Worm (Caenorhabditis elegans) whole organism, early embryonic: Measurements from ENCODE around the gene cyp-14A3.
A peak's percentile ranks its signal among the peaks of the same experiment; 100 is the strongest.

ENCODE experiments used
- B0310.2 ChIP-seq: sonication (generic microtip); optimal IDR thresholded peaks from 2 replicates; lab custom pipeline; 2016; ENCODE audit warnings: mild to moderate bottlenecking, missing genetic modification characterization, missing compliant biosample characterization
- F13C5.2 ChIP-seq: sonication (generic microtip); optimal IDR thresholded peaks from 2 replicates; lab custom pipeline; 2017; ENCODE audit warnings: mild to moderate bottlenecking, missing genetic modification characterization, inconsistent platforms, missing compliant biosample characterization
- aly-1 ChIP-seq: sonication (generic microtip); optimal IDR thresholded peaks from 2 replicates; lab custom pipeline; 2016; ENCODE audit warnings: missing genetic modification characterization, missing compliant biosample characterization
- ama-1 ChIP-seq: fragments of 150-350 bp; optimal IDR thresholded peaks from 2 replicates; lab custom pipeline; 2014
- ceh-13 ChIP-seq: fragments of 200-800 bp; sonication (Bioruptor generic); optimal IDR thresholded peaks from 2 replicates; lab custom pipeline; 2018; ENCODE audit warnings: mild to moderate bottlenecking, missing genetic modification characterization, missing compliant biosample characterization
- ceh-36 ChIP-seq: sonication (generic microtip); optimal IDR thresholded peaks from 2 replicates; lab custom pipeline; 2016; ENCODE audit warnings: missing genetic modification characterization, inconsistent platforms, missing compliant biosample characterization
- ets-7 ChIP-seq: sonication (generic microtip); optimal IDR thresholded peaks from 2 replicates; lab custom pipeline; 2016; ENCODE audit warnings: missing genotype, missing genetic modification characterization, missing compliant biosample characterization
- flt-1 ChIP-seq: fragments of 200-800 bp; sonication (Bioruptor generic); IDR thresholded peaks from 2 replicates; pipeline ENCODE4 v1.3.6; 2022; ENCODE audit warnings: missing genetic modification characterization, missing compliant biosample characterization
- hmbx-1 ChIP-seq: sonication (generic microtip); optimal IDR thresholded peaks from 2 replicates; lab custom pipeline; 2016; ENCODE audit warnings: mild to moderate bottlenecking, missing genetic modification characterization, missing compliant biosample characterization
- hmg-4 ChIP-seq: fragments of 200-800 bp; sonication (Bioruptor generic); optimal IDR thresholded peaks from 2 replicates; lab custom pipeline; 2018; ENCODE audit warnings: mild to moderate bottlenecking, missing genetic modification characterization, missing compliant biosample characterization
- hnd-1 ChIP-seq: sonication (generic microtip); optimal IDR thresholded peaks from 2 replicates; lab custom pipeline; 2016; ENCODE audit warnings: missing genetic modification characterization, missing compliant biosample characterization
- pes-1 ChIP-seq: fragments of 200-800 bp; sonication (Bioruptor generic); IDR thresholded peaks from 2 replicates; pipeline ENCODE4 v1.3.6; 2022; ENCODE audit warnings: missing genetic modification reagents, missing genetic modification characterization, missing compliant biosample characterization
- scrt-1 ChIP-seq: fragments of 200-800 bp; sonication (Bioruptor generic); IDR thresholded peaks from 2 replicates; pipeline ENCODE4 v1.3.6; 2022; ENCODE audit warnings: missing genetic modification characterization, missing compliant biosample characterization
- sea-1 ChIP-seq: fragments of 200-800 bp; sonication (Bioruptor generic); conservative IDR thresholded peaks from 2 replicates; pipeline ENCODE4 v1.3.6; 2022; ENCODE audit warnings: missing genetic modification characterization, missing compliant biosample characterization
- tbx-11 ChIP-seq: fragments of 200-800 bp; sonication (Bioruptor generic); IDR thresholded peaks from 2 replicates; pipeline ENCODE4 v1.3.6; 2022; ENCODE audit warnings: missing genetic modification characterization, missing compliant biosample characterization
- tbx-37 ChIP-seq: fragments of 200-800 bp; sonication (Bioruptor generic); conservative IDR thresholded peaks from 2 replicates; pipeline ENCODE4 v1.3.6; 2022; ENCODE audit warnings: missing genetic modification reagents, missing genetic modification characterization, missing compliant biosample characterization
- tra-4 ChIP-seq: sonication (generic microtip); optimal IDR thresholded peaks from 2 replicates; lab custom pipeline; 2017; ENCODE audit warnings: missing genetic modification characterization, missing compliant biosample characterization

Gene cyp-14A3

ce11 chrX:13261037-13261592, 12.9 kb downstream of the cyp-14A3 start:
- 0 out of 2 replicates have a peak, but pooled peaks have one; percentile 8 for TF ChIP-seq pes-1 (GFP tag; lab: Robert Waterston, UW)

- no peak for TF ChIP-seq ets-7 (tag; lab: Kevin White, UChicago)
- no peak for TF ChIP-seq ceh-36 (tag; lab: Kevin White, UChicago)
- no peak for TF ChIP-seq tra-4
- TF ChIP-seq tbx-37, result no peak
- no peak for TF ChIP-seq F13C5.2 (tag; lab: Kevin White, UChicago)
- TF ChIP-seq aly-1 (tag; lab: Kevin White, UChicago), result no peak
- no peak for TF ChIP-seq sea-1 (GFP tag; lab: Robert Waterston, UW)
- no peak for TF ChIP-seq hnd-1 (tag; lab: Kevin White, UChicago)
- TF ChIP-seq B0310.2 (tag; lab: Kevin White, UChicago), result no peak
- TF ChIP-seq flt-1, result no peak
- no peak for TF ChIP-seq tbx-11
- TF ChIP-seq scrt-1 (GFP tag; lab: Robert Waterston, UW), result no peak
- no peak for TF ChIP-seq hmbx-1
- TF ChIP-seq pes-1 (GFP tag; lab: Robert Waterston, UW), result no peak
- TF ChIP-seq ama-1 (lab: Kevin White, UChicago), result no peak
- TF ChIP-seq hmg-4 (GFP tag; lab: Kevin White, UChicago), result no peak
- no peak for TF ChIP-seq ceh-13
These were observed 16.4 kb downstream of the cyp-14A3 start, which contains the start of gene K08H2.10 for ce11 chrX:13257577-13257976. K08H2.10 (plus strand) TSS chrX:13257806.

ce11 chrX:13251914-13252434, 22.0 kb downstream of the cyp-14A3 start, which contains the start of gene nhr-32:
nhr-32 (plus strand) TSS chrX:13251964.
- no peak for TF ChIP-seq hmbx-1
- no peak for TF ChIP-seq hnd-1 (tag; lab: Kevin White, UChicago)
- no peak for TF ChIP-seq sea-1 (GFP tag; lab: Robert Waterston, UW)
- no peak for TF ChIP-seq B0310.2 (tag; lab: Kevin White, UChicago)
- no peak for TF ChIP-seq tbx-37
- no peak for TF ChIP-seq tra-4
- no peak for TF ChIP-seq tbx-11
- no peak for TF ChIP-seq F13C5.2 (tag; lab: Kevin White, UChicago)
- no peak for TF ChIP-seq ets-7 (tag; lab: Kevin White, UChicago)
- TF ChIP-seq ama-1 (lab: Kevin White, UChicago), result no peak
- TF ChIP-seq flt-1, result no peak
- TF ChIP-seq scrt-1 (GFP tag; lab: Robert Waterston, UW), result no peak
- no peak for TF ChIP-seq ceh-36 (tag; lab: Kevin White, UChicago)
- no peak for TF ChIP-seq aly-1 (tag; lab: Kevin White, UChicago)
- TF ChIP-seq hmg-4 (GFP tag; lab: Kevin White, UChicago), result no peak
- TF ChIP-seq ceh-13, result no peak
- no peak for TF ChIP-seq pes-1 (GFP tag; lab: Robert Waterston, UW)

ce11 chrX:13251354-13251843, 22.6 kb downstream of the cyp-14A3 start:
- TF ChIP-seq hmg-4 (GFP tag; lab: Kevin White, UChicago) (peak; percentile 70), flt-1 (peak; percentile 29; the same call in 1 of the 2 replicates), sea-1 (GFP tag; lab: Robert Waterston, UW) (no peak), ceh-36 (tag; lab: Kevin White, UChicago) (no peak), pes-1 (GFP tag; lab: Robert Waterston, UW) (no peak), scrt-1 (GFP tag; lab: Robert Waterston, UW) (0 out of 2 replicates have a peak, but pooled peaks have one; percentile 37), tbx-11 (no peak), tbx-37 (0 out of 2 replicates have a peak, but pooled peaks have one; percentile 35), aly-1 (tag; lab: Kevin White, UChicago) (no peak)

ce11 chrX:13250163-13250562, 23.8 kb downstream of the cyp-14A3 start:
- no peak for TF ChIP-seq F13C5.2 (tag; lab: Kevin White, UChicago)
- no peak for TF ChIP-seq aly-1 (tag; lab: Kevin White, UChicago)
- no peak for TF ChIP-seq sea-1 (GFP tag; lab: Robert Waterston, UW)
- TF ChIP-seq scrt-1 (GFP tag; lab: Robert Waterston, UW), result no peak
- TF ChIP-seq ceh-13, result no peak
- no peak for TF ChIP-seq pes-1 (GFP tag; lab: Robert Waterston, UW)
- no peak for TF ChIP-seq ceh-36 (tag; lab: Kevin White, UChicago)
- TF ChIP-seq tra-4, result no peak
- no peak for TF ChIP-seq flt-1
- TF ChIP-seq tbx-37, result no peak
- TF ChIP-seq hmbx-1, result no peak
- no peak for TF ChIP-seq hmg-4 (GFP tag; lab: Kevin White, UChicago)
- no peak for TF ChIP-seq hnd-1 (tag; lab: Kevin White, UChicago)
- TF ChIP-seq ama-1 (lab: Kevin White, UChicago), result no peak
- TF ChIP-seq tbx-11, result no peak
- no peak for TF ChIP-seq ets-7 (tag; lab: Kevin White, UChicago)
- TF ChIP-seq B0310.2 (tag; lab: Kevin White, UChicago), result no peak

ce11 chrX:13249102-13249501, 24.9 kb downstream of the cyp-14A3 start:
- TF ChIP-seq sea-1 (GFP tag; lab: Robert Waterston, UW), result no peak
- TF ChIP-seq tbx-11, result no peak
- TF ChIP-seq hnd-1 (tag; lab: Kevin White, UChicago), result no peak
- no peak for TF ChIP-seq ceh-36 (tag; lab: Kevin White, UChicago)
- no peak for TF ChIP-seq hmg-4 (GFP tag; lab: Kevin White, UChicago)
- no peak for TF ChIP-seq ceh-13
- no peak for TF ChIP-seq flt-1
- no peak for TF ChIP-seq hmbx-1
- no peak for TF ChIP-seq ets-7 (tag; lab: Kevin White, UChicago)
- TF ChIP-seq ama-1 (lab: Kevin White, UChicago), result no peak
- TF ChIP-seq aly-1 (tag; lab: Kevin White, UChicago), result no peak
- TF ChIP-seq tbx-37, result no peak

ce11 chrX:13248265-13248664, 25.7 kb downstream of the cyp-14A3 start, which contains the start of gene K08H2.7:
K08H2.7 (minus strand) TSS chrX:13248437.
- TF ChIP-seq flt-1 (no peak), F13C5.2 (tag; lab: Kevin White, UChicago) (no peak), sea-1 (GFP tag; lab: Robert Waterston, UW) (no peak), pes-1 (GFP tag; lab: Robert Waterston, UW) (no peak), hnd-1 (tag; lab: Kevin White, UChicago) (no peak), ceh-13 (no peak), aly-1 (tag; lab: Kevin White, UChicago) (no peak), hmg-4 (GFP tag; lab: Kevin White, UChicago) (no peak), tra-4 (no peak), B0310.2 (tag; lab: Kevin White, UChicago) (no peak), tbx-37 (no peak), hmbx-1 (no peak), ceh-36 (tag; lab: Kevin White, UChicago) (no peak), scrt-1 (GFP tag; lab: Robert Waterston, UW) (no peak), ets-7 (tag; lab: Kevin White, UChicago) (no peak), ama-1 (lab: Kevin White, UChicago) (no peak), tbx-11 (no peak)
